Fruit fly (Drosophila melanogaster) whole organism, embryonic: ENCODE results near the gene Scgbeta.

Source experiments
- Aef1 ChIP-seq: fragments of 200-800 bp; sonication (Bioruptor generic); IDR thresholded peaks from 3 replicates; pipeline ENCODE4 v1.3.6; 2022; ENCODE audit warnings: missing biosample characterization, missing genetic modification characterization
- Antp ChIP-seq: fragments of 200-800 bp; sonication (Bioruptor generic); optimal IDR thresholded peaks from 3 replicates; lab custom pipeline; 2016; ENCODE audit warnings: missing biosample characterization, missing genetic modification characterization
- CG12236 ChIP-seq: fragments of 200-800 bp; sonication (Bioruptor generic); optimal IDR thresholded peaks from 2 replicates; lab custom pipeline; 2016; ENCODE audit warnings: missing biosample characterization, missing genetic modification characterization
- CG12659 ChIP-seq: fragments of 200-800 bp; sonication (Bioruptor generic); optimal IDR thresholded peaks from 3 replicates; lab custom pipeline; 2017; ENCODE audit warnings: mild to moderate bottlenecking, missing biosample characterization, missing genetic modification reagents, missing genetic modification characterization
- CG15073 ChIP-seq: fragments of 200-800 bp; sonication (Bioruptor generic); optimal IDR thresholded peaks from 2 replicates; lab custom pipeline; 2016; ENCODE audit warnings: missing biosample characterization, missing genetic modification characterization
- CG1647 ChIP-seq: fragments of 200-800 bp; sonication (Bioruptor generic); optimal IDR thresholded peaks from 3 replicates; lab custom pipeline; 2016; ENCODE audit warnings: missing biosample characterization, missing genetic modification characterization
- CG17612 ChIP-seq: fragments of 200-800 bp; sonication (Bioruptor generic); IDR thresholded peaks from 2 replicates; pipeline ENCODE4 v1.3.6; 2022; ENCODE audit warnings: missing biosample characterization, missing genetic modification characterization
- CG18262 ChIP-seq: fragments of 200-800 bp; optimal IDR thresholded peaks from 3 replicates; lab custom pipeline; 2019; ENCODE audit warnings: missing biosample characterization, mild to moderate bottlenecking, missing genetic modification characterization, moderate library complexity
- CG2202 ChIP-seq: fragments of 200-800 bp; sonication (Bioruptor generic); optimal IDR thresholded peaks from 2 replicates; lab custom pipeline; 2018; ENCODE audit warnings: missing biosample characterization, mild to moderate bottlenecking, missing genetic modification characterization
- CG33213 ChIP-seq: fragments of 200-800 bp; sonication (Bioruptor generic); optimal IDR thresholded peaks from 3 replicates; lab custom pipeline; 2016; ENCODE audit warnings: missing biosample characterization, missing genetic modification characterization
- CG5953 ChIP-seq: fragments of 200-800 bp; sonication (Bioruptor generic); IDR thresholded peaks from 2 replicates; pipeline ENCODE4 v1.3.6; 2022; ENCODE audit warnings: missing biosample characterization, missing genetic modification characterization
- CG6175 ChIP-seq: fragments of 200-800 bp; sonication (Bioruptor generic); IDR thresholded peaks from 3 replicates; pipeline ENCODE4 v1.3.6; 2022; ENCODE audit warnings: missing biosample characterization, missing genetic modification characterization
- CG6254 ChIP-seq: fragments of 200-800 bp; sonication (Bioruptor generic); optimal IDR thresholded peaks from 3 replicates; lab custom pipeline; 2017; ENCODE audit warnings: mild to moderate bottlenecking, missing biosample characterization, missing genetic modification reagents, missing genetic modification characterization
- CG6689 ChIP-seq: fragments of 200-800 bp; sonication (Bioruptor generic); IDR thresholded peaks from 2 replicates; pipeline ENCODE4 v1.3.6; 2022; ENCODE audit warnings: missing biosample characterization, missing genetic modification characterization
- CG7372 ChIP-seq: fragments of 200-800 bp; sonication (Bioruptor generic); IDR thresholded peaks from 2 replicates; pipeline ENCODE4 v1.3.6; 2022; ENCODE audit warnings: missing biosample characterization, missing genetic modification characterization
- CG7556 ChIP-seq: fragments of 200-800 bp; sonication (Bioruptor generic); optimal IDR thresholded peaks from 2 replicates; lab custom pipeline; 2017; ENCODE audit warnings: missing biosample characterization, mild to moderate bottlenecking, missing genetic modification characterization
- CG8359 ChIP-seq: fragments of 200-800 bp; sonication (Bioruptor generic); optimal IDR thresholded peaks from 2 replicates; lab custom pipeline; 2017; ENCODE audit warnings: missing biosample characterization, mild to moderate bottlenecking, missing genetic modification characterization, borderline replicate concordance
- CG8924 ChIP-seq: fragments of 200-800 bp; optimal IDR thresholded peaks from 3 replicates; lab custom pipeline; 2019; ENCODE audit warnings: missing biosample characterization, mild to moderate bottlenecking, missing genetic modification characterization, moderate library complexity
- CG9876 ChIP-seq: fragments of 200-800 bp; sonication (Bioruptor generic); optimal IDR thresholded peaks from 2 replicates; lab custom pipeline; 2016; ENCODE audit warnings: missing biosample characterization, missing genetic modification characterization
- CTCF ChIP-seq: fragments of 200-800 bp; sonication (Bioruptor generic); optimal IDR thresholded peaks from 2 replicates; lab custom pipeline; 2017; ENCODE audit warnings: missing biosample characterization, mild to moderate bottlenecking, missing genetic modification characterization, moderate library complexity
- D ChIP-seq, 2 experiments: fragments of 200-800 bp in 1 of 2; fragments of >200 bp in 1 of 2; sonication (Bioruptor generic) in 1 of 2; optimal IDR thresholded peaks; 2 replicates in 1 of 2; 3 replicates in 1 of 2; lab custom pipeline; 2017; ENCODE audit warnings: mild to moderate bottlenecking in 1 of 2, missing biosample characterization in 1 of 2, missing genetic modification characterization in 1 of 2, missing genetic modification reagents in 1 of 2
- D19B ChIP-seq: fragments of 200-800 bp; sonication (Bioruptor generic); optimal IDR thresholded peaks from 2 replicates; lab custom pipeline; 2017; ENCODE audit warnings: missing biosample characterization, mild to moderate bottlenecking, missing genetic modification characterization
- E2f1 ChIP-seq: fragments of 200-800 bp; sonication (Bioruptor generic); IDR thresholded peaks from 2 replicates; pipeline ENCODE4 v1.3.6; 2022; ENCODE audit warnings: missing biosample characterization, missing genetic modification characterization
- HHEX ChIP-seq: fragments of 200-800 bp; sonication (Bioruptor generic); optimal IDR thresholded peaks from 3 replicates; lab custom pipeline; 2017; ENCODE audit warnings: missing biosample characterization, mild to moderate bottlenecking, missing genetic modification characterization, missing genetic modification reagents
- HLH3B ChIP-seq: fragments of 200-800 bp; sonication (Bioruptor generic); IDR thresholded peaks from 2 replicates; pipeline ENCODE4 v1.3.6; 2022; ENCODE audit warnings: missing biosample characterization, missing genetic modification characterization
- Lhr ChIP-seq: fragments of 200-800 bp; sonication (Bioruptor generic); optimal IDR thresholded peaks from 3 replicates; lab custom pipeline; 2017; ENCODE audit warnings: mild to moderate bottlenecking, missing biosample characterization, missing genetic modification reagents, missing genetic modification characterization
- NFAT ChIP-seq: fragments of 200-800 bp; sonication (Bioruptor generic); IDR thresholded peaks from 2 replicates; pipeline ENCODE4 v1.3.6; 2022; ENCODE audit warnings: missing biosample characterization, missing genetic modification characterization
- Oaz ChIP-seq: fragments of 200-800 bp; sonication (Bioruptor generic); IDR thresholded peaks from 2 replicates; pipeline ENCODE4 v1.3.6; 2022; ENCODE audit warnings: missing biosample characterization, missing genetic modification characterization
- PHDP ChIP-seq: fragments of 200-800 bp; sonication (Bioruptor generic); optimal IDR thresholded peaks from 3 replicates; lab custom pipeline; 2018; ENCODE audit warnings: missing biosample characterization, mild to moderate bottlenecking, missing genetic modification characterization, moderate library complexity
- Tbp ChIP-seq: fragments of >200 bp; optimal IDR thresholded peaks from 2 replicates; lab custom pipeline; 2018; ENCODE audit warnings: missing biosample characterization, missing genetic modification characterization
- ara ChIP-seq: fragments of 200-800 bp; sonication (Bioruptor generic); IDR thresholded peaks from 2 replicates; pipeline ENCODE4 v1.3.6; 2022; ENCODE audit warnings: missing biosample characterization, missing genetic modification characterization
- az2 ChIP-seq: fragments of 200-800 bp; sonication (Bioruptor generic); optimal IDR thresholded peaks from 3 replicates; lab custom pipeline; 2016; ENCODE audit warnings: missing biosample characterization, missing genetic modification characterization
- chm ChIP-seq: fragments of 200-800 bp; sonication (Bioruptor generic); IDR thresholded peaks from 2 replicates; pipeline ENCODE4 v1.3.6; 2022; ENCODE audit warnings: missing biosample characterization, missing genetic modification characterization
- crc ChIP-seq: fragments of 200-800 bp; sonication (Bioruptor generic); optimal IDR thresholded peaks from 2 replicates; lab custom pipeline; 2016; ENCODE audit warnings: missing biosample characterization, missing genetic modification characterization
- croc ChIP-seq: fragments of 200-800 bp; sonication (Bioruptor generic); conservative IDR thresholded peaks from 3 replicates; pipeline ENCODE4 v1.3.6; 2022; ENCODE audit warnings: missing biosample characterization, missing genetic modification characterization
- crol ChIP-seq: fragments of 200-800 bp; sonication (Bioruptor generic); IDR thresholded peaks from 2 replicates; pipeline ENCODE4 v1.3.6; 2022; ENCODE audit warnings: missing biosample characterization, missing genetic modification characterization
- crp ChIP-seq, 2 experiments: fragments of 200-800 bp; sonication (Bioruptor generic); optimal IDR thresholded peaks; 2 replicates in 1 of 2; 3 replicates in 1 of 2; lab custom pipeline; 2017; ENCODE audit warnings: missing biosample characterization in 2 of 2, missing genetic modification characterization in 2 of 2, mild to moderate bottlenecking in 1 of 2, moderate library complexity in 1 of 2
- fd64A ChIP-seq: fragments of 200-800 bp; sonication (Bioruptor generic); optimal IDR thresholded peaks from 3 replicates; lab custom pipeline; 2018; ENCODE audit warnings: missing biosample characterization, mild to moderate bottlenecking, missing genetic modification characterization
- gcm ChIP-seq: fragments of 200-800 bp; sonication (Bioruptor generic); optimal IDR thresholded peaks from 2 replicates; lab custom pipeline; 2019; ENCODE audit warnings: missing biosample characterization, mild to moderate bottlenecking, missing genetic modification characterization, moderate library complexity
- gfzf ChIP-seq: fragments of 200-800 bp; sonication (Bioruptor generic); optimal IDR thresholded peaks from 2 replicates; lab custom pipeline; 2016; ENCODE audit warnings: missing biosample characterization, mild to moderate bottlenecking, missing genetic modification characterization, moderate library complexity
- h ChIP-seq: fragments of >200 bp; optimal IDR thresholded peaks from 2 replicates; lab custom pipeline; 2017
- lilli ChIP-seq: fragments of 200-800 bp; sonication (Bioruptor generic); optimal IDR thresholded peaks from 3 replicates; lab custom pipeline; 2016; ENCODE audit warnings: missing biosample characterization, missing genetic modification characterization
- lmd ChIP-seq: fragments of 200-800 bp; sonication (Bioruptor generic); IDR thresholded peaks from 2 replicates; pipeline ENCODE4 v1.3.6; 2022; ENCODE audit warnings: missing biosample characterization, missing genetic modification characterization
- pan ChIP-seq, 4 experiments: fragments of >200 bp in 3 of 4; fragments of 200-800 bp in 1 of 4; sonication (Bioruptor generic) in 1 of 4; optimal IDR thresholded peaks in 3 of 4; IDR thresholded peaks in 1 of 4; 2 replicates each; pipeline versions ENCODE4 v1.3.6 to Lab custom; 2017 to 2022; ENCODE audit warnings: missing biosample characterization in 2 of 4, missing genetic modification characterization in 2 of 4, mixed read lengths in 1 of 4
- prd ChIP-seq, 3 experiments: fragments of >200 bp in 2 of 3; fragments of 200-800 bp in 1 of 3; sonication (Bioruptor generic) in 1 of 3; optimal IDR thresholded peaks in 2 of 3; IDR thresholded peaks in 1 of 3; 2 replicates in 2 of 3; 3 replicates in 1 of 3; pipeline versions ENCODE4 v1.3.6 to Lab custom; 2017 to 2022; ENCODE audit warnings: missing biosample characterization in 1 of 3, missing genetic modification characterization in 1 of 3
- scrt ChIP-seq: fragments of 200-800 bp; sonication (Bioruptor generic); optimal IDR thresholded peaks from 2 replicates; lab custom pipeline; 2018; ENCODE audit warnings: missing biosample characterization, mild to moderate bottlenecking, missing genetic modification characterization, moderate library complexity
- seq ChIP-seq: fragments of 200-800 bp; sonication (Bioruptor generic); IDR thresholded peaks from 2 replicates; pipeline ENCODE4 v1.3.6; 2022; ENCODE audit warnings: missing biosample characterization, missing genetic modification characterization
- sug ChIP-seq: fragments of 200-800 bp; optimal IDR thresholded peaks from 2 replicates; lab custom pipeline; 2019; ENCODE audit warnings: missing biosample characterization, mild to moderate bottlenecking, missing genetic modification characterization, moderate library complexity
- ttk ChIP-seq: fragments of 200-800 bp; sonication (Bioruptor generic); IDR thresholded peaks from 2 replicates; pipeline ENCODE4 v2.1.2; 2022; ENCODE audit warnings: missing biosample characterization, missing genetic modification characterization
- z ChIP-seq: fragments of 200-800 bp; sonication (Bioruptor generic); IDR thresholded peaks from 3 replicates; pipeline ENCODE4 v1.3.6; 2022; ENCODE audit warnings: missing biosample characterization, missing genetic modification characterization

Scgbeta gene

DNA sequence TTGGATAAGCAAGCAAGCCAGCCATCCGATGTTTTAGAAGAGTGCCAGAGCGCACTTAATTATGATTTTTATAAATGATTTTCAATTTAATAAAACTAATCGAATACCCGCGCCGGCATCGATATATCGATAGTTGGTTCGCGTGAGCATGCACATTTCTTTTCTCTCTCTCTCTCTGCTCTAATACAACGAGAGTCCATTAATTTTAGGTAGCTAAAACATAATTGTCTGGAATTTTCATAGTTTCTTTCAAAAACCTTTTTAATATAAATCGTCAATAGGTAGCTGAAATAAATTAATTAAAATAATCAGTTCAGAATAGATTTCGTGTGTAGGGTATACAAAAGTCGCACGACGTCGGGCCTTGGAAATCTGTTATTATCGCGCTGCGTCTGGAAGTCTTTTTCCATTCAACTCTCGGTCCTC lies 26.7 kb upstream of the Scgbeta start, which contains the start of gene CG18549 (continued):
- no peak for TF ChIP-seq prd (optimal IDR thresholded peaks at IDR 0.05; lab: Kevin White, UChicago)
- peak; percentile 100 for TF ChIP-seq prd (GFP tag; IDR thresholded peaks at IDR 0.05; lab: Robert Waterston, UW)
- TF ChIP-seq CG15073 (GFP tag; lab: Kevin White, UChicago): peak; percentile 94
- no peak for TF ChIP-seq D (optimal IDR thresholded peaks at IDR 0.05; lab: Kevin White, UChicago)
- peak; percentile 100 for TF ChIP-seq D (GFP tag; optimal IDR thresholded peaks at IDR 0.05; lab: Kevin White, UChicago)
- TF ChIP-seq CG2202 (tag; lab: Kevin White, UChicago): peak; percentile 100
- peak; percentile 100 for TF ChIP-seq chm (GFP tag; lab: Robert Waterston, UW)
- TF ChIP-seq CG18262 (tag; lab: Kevin White, UChicago): peak; percentile 100
- TF ChIP-seq CG5953: peak; percentile 100
- peak; percentile 100 for TF ChIP-seq HLH3B (GFP tag; lab: Robert Waterston, UW)
- peak; percentile 44 for TF ChIP-seq gfzf (GFP tag; lab: Kevin White, UChicago)
- peak; percentile 97 for TF ChIP-seq D19B (GFP tag; lab: Kevin White, UChicago)
- TF ChIP-seq sug (tag; lab: Kevin White, UChicago): peak; percentile 99
- TF ChIP-seq CG7556: peak; percentile 100
- TF ChIP-seq Tbp: peak; percentile 35
- peak; percentile 96 for TF ChIP-seq CG9876 (GFP tag; lab: Kevin White, UChicago)
- TF ChIP-seq CG17612 (GFP tag; lab: Robert Waterston, UW): peak; percentile 99
- TF ChIP-seq pan (optimal IDR thresholded peaks at IDR 0.05; lab: Kevin White, UChicago): no peak
- TF ChIP-seq pan (GFP tag; optimal IDR thresholded peaks at IDR 0.05 in 1 of 2, IDR thresholded peaks at IDR 0.05 in 1 of 2): peak in 1 of 2 experiments; percentile 100
- TF ChIP-seq CG7372 (GFP tag; lab: Robert Waterston, UW): peak; percentile 100
- TF ChIP-seq E2f1: peak; percentile 100
- TF ChIP-seq CG6254: peak; percentile 98
- peak; percentile 100 for TF ChIP-seq CG12659
- peak; percentile 81 for TF ChIP-seq CTCF (GFP tag; lab: Kevin White, UChicago)
- peak; percentile 99 for TF ChIP-seq CG12236
- peak; percentile 100 for TF ChIP-seq gcm (GFP tag; lab: Kevin White, UChicago)
- TF ChIP-seq croc: peak; percentile 100
- peak; percentile 100 for TF ChIP-seq lmd (GFP tag; lab: Robert Waterston, UW)
- peak; percentile 44 to 81 for TF ChIP-seq crp (GFP tag; optimal IDR thresholded peaks at IDR 0.05; lab: Kevin White, UChicago)
- peak; percentile 100 for TF ChIP-seq lilli
- peak; percentile 98 for TF ChIP-seq crc (GFP tag; lab: Kevin White, UChicago)
- TF ChIP-seq scrt (GFP tag; lab: Kevin White, UChicago): peak; percentile 99
- peak; percentile 99 for TF ChIP-seq NFAT (GFP tag; lab: Robert Waterston, UW)
- TF ChIP-seq HHEX (GFP tag; lab: Kevin White, UChicago): peak; percentile 100
- peak; percentile 100 for TF ChIP-seq ara (GFP tag; lab: Robert Waterston, UW)
- peak; percentile 100 for TF ChIP-seq ttk (GFP tag; lab: Robert Waterston, UW)
- TF ChIP-seq CG6689 (GFP tag; lab: Robert Waterston, UW): peak; percentile 100
- TF ChIP-seq fd64A (GFP tag; lab: Kevin White, UChicago): peak; percentile 100
- peak; percentile 100 for TF ChIP-seq seq (GFP tag; lab: Robert Waterston, UW)
- peak; percentile 99 for TF ChIP-seq Lhr (GFP tag; lab: Kevin White, UChicago)
- no peak for TF ChIP-seq h (lab: Kevin White, UChicago)
- TF ChIP-seq CG33213 (GFP tag; lab: Kevin White, UChicago): peak; percentile 99
- TF ChIP-seq PHDP (tag; lab: Kevin White, UChicago): peak; percentile 100
- TF ChIP-seq az2 (GFP tag; lab: Kevin White, UChicago): peak; percentile 100
- TF ChIP-seq z: peak; percentile 90
- TF ChIP-seq Antp (GFP tag; lab: Kevin White, UChicago): peak; percentile 99
- TF ChIP-seq CG8359: peak; percentile 97
- peak; percentile 89 for TF ChIP-seq crol (GFP tag; lab: Robert Waterston, UW)
- peak; percentile 100 for TF ChIP-seq CG8924
- TF ChIP-seq Aef1 (GFP tag; lab: Robert Waterston, UW): peak; percentile 100
- TF ChIP-seq Oaz (GFP tag; lab: Robert Waterston, UW): peak; percentile 100
- TF ChIP-seq CG6175 (GFP tag; lab: Robert Waterston, UW): peak; percentile 99
- TF ChIP-seq CG1647: peak; percentile 99
